Worm (Caenorhabditis elegans) whole organism, young adult: ENCODE measurements around the gene M117.1.

Source experiments
- C06A6.2 ChIP-seq: fragments of 200-800 bp; sonication (Bioruptor generic); conservative IDR thresholded peaks from 2 replicates; pipeline ENCODE4 v1.3.6; 2022; ENCODE audit warnings: missing genetic modification characterization, missing compliant biosample characterization
- F10E7.11 ChIP-seq: sonication (generic microtip); optimal IDR thresholded peaks from 2 replicates; lab custom pipeline; 2017; ENCODE audit warnings: mild to moderate bottlenecking, missing genetic modification characterization, moderate library complexity, missing compliant biosample characterization
- F49E8.2 ChIP-seq: sonication (generic microtip); optimal IDR thresholded peaks from 3 replicates; lab custom pipeline; 2017; ENCODE audit warnings: missing genetic modification characterization, mild to moderate bottlenecking, missing compliant biosample characterization, antibody characterized with exemption, moderate library complexity; ENCODE audit not compliant: insufficient read depth
- F57C9.4 ChIP-seq: sonication (generic microtip); optimal IDR thresholded peaks from 2 replicates; lab custom pipeline; 2017; ENCODE audit warnings: mild to moderate bottlenecking, missing genetic modification characterization, missing compliant biosample characterization
- T26A5.8 ChIP-seq: sonication (generic microtip); optimal IDR thresholded peaks from 2 replicates; lab custom pipeline; 2016; ENCODE audit warnings: missing genetic modification characterization, missing compliant biosample characterization
- Y79H2A.3 ChIP-seq: fragments of 200-800 bp; sonication (Bioruptor generic); conservative IDR thresholded peaks from 2 replicates; pipeline ENCODE4 v1.3.6; 2022; ENCODE audit warnings: missing genetic modification reagents, missing genetic modification characterization, missing compliant biosample characterization
- Y95B8A.8 ChIP-seq: fragments of 200-800 bp; sonication (Bioruptor generic); IDR thresholded peaks from 2 replicates; pipeline ENCODE4 v1.3.6; 2022; ENCODE audit warnings: missing genetic modification reagents, missing genetic modification characterization, missing compliant biosample characterization
- ZK185.1 ChIP-seq: sonication (generic microtip); optimal IDR thresholded peaks from 2 replicates; lab custom pipeline; 2016; ENCODE audit warnings: mild to moderate bottlenecking, missing genetic modification characterization, missing compliant biosample characterization; ENCODE audit not compliant: poor library complexity, severe bottlenecking
- bed-1 ChIP-seq: fragments of 200-800 bp; sonication (Bioruptor generic); IDR thresholded peaks from 2 replicates; pipeline ENCODE4 v1.3.6; 2022; ENCODE audit warnings: missing genetic modification reagents, missing genetic modification characterization, missing compliant biosample characterization
- cebp-1 ChIP-seq, 2 experiments: fragments of 200-800 bp in 1 of 2; sonication (Bioruptor generic) in 1 of 2; sonication (generic microtip) in 1 of 2; IDR thresholded peaks in 1 of 2; optimal IDR thresholded peaks in 1 of 2; 2 replicates each; pipeline versions ENCODE4 v1.3.6 to Lab custom; 2017 to 2022; ENCODE audit warnings: missing compliant biosample characterization in 2 of 2, missing genetic modification characterization in 2 of 2, mild to moderate bottlenecking in 1 of 2, missing genetic modification reagents in 1 of 2, moderate library complexity in 1 of 2
- cebp-2 ChIP-seq: fragments of 200-800 bp; sonication (Bioruptor generic); IDR thresholded peaks from 2 replicates; pipeline ENCODE4 v1.3.6; 2022; ENCODE audit warnings: missing genetic modification characterization, missing compliant biosample characterization
- ceh-27 ChIP-seq: fragments of 200-800 bp; sonication (Bioruptor generic); optimal IDR thresholded peaks from 2 replicates; lab custom pipeline; 2018; ENCODE audit warnings: mild to moderate bottlenecking, missing genetic modification characterization, moderate library complexity, missing compliant biosample characterization
- ceh-40 ChIP-seq: fragments of 200-800 bp; sonication (Bioruptor generic); IDR thresholded peaks from 2 replicates; pipeline ENCODE4 v1.3.6; 2022; ENCODE audit warnings: missing genetic modification characterization, missing compliant biosample characterization
- ceh-91 ChIP-seq: fragments of 200-800 bp; sonication (Bioruptor generic); IDR thresholded peaks from 2 replicates; pipeline ENCODE4 v1.3.6; 2022; ENCODE audit warnings: missing genetic modification reagents, missing genetic modification characterization, missing compliant biosample characterization
- die-1 ChIP-seq: sonication (generic microtip); optimal IDR thresholded peaks from 2 replicates; lab custom pipeline; 2016; ENCODE audit warnings: missing genotype, mild to moderate bottlenecking, missing genetic modification characterization, missing compliant biosample characterization
- dpff-1 ChIP-seq: sonication (generic microtip); optimal IDR thresholded peaks from 2 replicates; lab custom pipeline; 2017; ENCODE audit warnings: mild to moderate bottlenecking, missing genetic modification characterization, missing compliant biosample characterization
- efl-1 ChIP-seq: fragments of 150-350 bp; optimal IDR thresholded peaks from 2 replicates; lab custom pipeline; 2014; ENCODE audit warnings: missing biosample characterization, missing genetic modification reagents, missing genetic modification characterization
- egl-18 ChIP-seq: fragments of 200-800 bp; sonication (Bioruptor generic); IDR thresholded peaks from 2 replicates; pipeline ENCODE4 v1.3.6; 2022; ENCODE audit warnings: missing genetic modification reagents, missing genetic modification characterization, missing compliant biosample characterization
- egl-44 ChIP-seq: fragments of 200-800 bp; sonication (Bioruptor generic); IDR thresholded peaks from 2 replicates; pipeline ENCODE4 v1.3.6; 2022; ENCODE audit warnings: missing genetic modification reagents, missing genetic modification characterization, missing compliant biosample characterization
- fkh-3 ChIP-seq: sonication (generic microtip); optimal IDR thresholded peaks from 2 replicates; lab custom pipeline; 2016; ENCODE audit warnings: mild to moderate bottlenecking, missing genetic modification characterization, missing compliant biosample characterization
- gei-17 ChIP-seq: fragments of 200-800 bp; sonication (Bioruptor generic); optimal IDR thresholded peaks from 2 replicates; lab custom pipeline; 2018; ENCODE audit warnings: mild to moderate bottlenecking, missing genetic modification characterization, missing compliant biosample characterization
- hmg-20 ChIP-seq: fragments of 200-800 bp; sonication (Bioruptor generic); IDR thresholded peaks from 2 replicates; pipeline ENCODE4 v1.3.6; 2022; ENCODE audit warnings: missing genetic modification reagents, missing genetic modification characterization, missing compliant biosample characterization
- hrde-1 ChIP-seq: sonication (generic microtip); optimal IDR thresholded peaks from 2 replicates; lab custom pipeline; 2016; ENCODE audit warnings: missing genetic modification characterization, mild to moderate bottlenecking, missing compliant biosample characterization, moderate library complexity, missing genotype, missing genetic modification reagents, borderline replicate concordance
- lag-1 ChIP-seq: fragments of 200-800 bp; sonication (Bioruptor generic); IDR thresholded peaks from 2 replicates; pipeline ENCODE4 v1.3.6; 2022; ENCODE audit warnings: missing genetic modification reagents, missing genetic modification characterization, missing compliant biosample characterization
- let-607 ChIP-seq, 2 experiments: fragments of 200-800 bp in 1 of 2; sonication (Bioruptor generic) in 1 of 2; sonication (generic microtip) in 1 of 2; optimal IDR thresholded peaks; 2 replicates each; lab custom pipeline; 2016 to 2018; ENCODE audit warnings: mild to moderate bottlenecking in 2 of 2, missing compliant biosample characterization in 2 of 2, missing genetic modification characterization in 2 of 2, moderate library complexity in 2 of 2, missing genotype in 1 of 2
- lsl-1 ChIP-seq: fragments of 200-800 bp; sonication (Bioruptor generic); optimal IDR thresholded peaks from 2 replicates; lab custom pipeline; 2018; ENCODE audit warnings: mild to moderate bottlenecking, missing genetic modification characterization, moderate library complexity, missing compliant biosample characterization
- lsy-27 ChIP-seq: sonication (generic microtip); optimal IDR thresholded peaks from 2 replicates; lab custom pipeline; 2017; ENCODE audit warnings: missing genetic modification characterization, mild to moderate bottlenecking, missing compliant biosample characterization, antibody characterized with exemption, missing genotype, borderline replicate concordance; ENCODE audit not compliant: insufficient read depth
- madf-3 ChIP-seq: fragments of 200-800 bp; sonication (Bioruptor generic); IDR thresholded peaks from 2 replicates; pipeline ENCODE4 v1.3.6; 2022; ENCODE audit warnings: missing genetic modification reagents, missing genetic modification characterization, missing compliant biosample characterization
- madf-8 ChIP-seq: fragments of 200-800 bp; sonication (Bioruptor generic); conservative IDR thresholded peaks from 2 replicates; pipeline ENCODE4 v1.3.6; 2022; ENCODE audit warnings: missing genetic modification reagents, missing genetic modification characterization, missing compliant biosample characterization
- mcd-1 ChIP-seq: fragments of 200-800 bp; sonication (Bioruptor generic); IDR thresholded peaks from 2 replicates; pipeline ENCODE4 v1.3.6; 2022; ENCODE audit warnings: missing genetic modification reagents, missing genetic modification characterization, missing compliant biosample characterization
- mel-28 ChIP-seq: sonication (generic microtip); optimal IDR thresholded peaks from 2 replicates; lab custom pipeline; 2016; ENCODE audit warnings: borderline replicate concordance, mild to moderate bottlenecking, missing genetic modification characterization, missing compliant biosample characterization
- mes-4 ChIP-seq: sonication (generic microtip); optimal IDR thresholded peaks from 2 replicates; lab custom pipeline; 2016; ENCODE audit warnings: missing genotype, missing genetic modification characterization, missing compliant biosample characterization
- mxl-1 ChIP-seq: sonication (generic microtip); optimal IDR thresholded peaks from 2 replicates; lab custom pipeline; 2016; ENCODE audit warnings: missing genetic modification characterization, missing compliant biosample characterization
- nfya-1 ChIP-seq: sonication (generic microtip); optimal IDR thresholded peaks from 2 replicates; lab custom pipeline; 2017; ENCODE audit warnings: antibody characterized with exemption, missing compliant biosample characterization, missing genetic modification characterization, borderline replicate concordance; ENCODE audit not compliant: insufficient read depth
- nhr-80 ChIP-seq: sonication (generic microtip); optimal IDR thresholded peaks from 2 replicates; lab custom pipeline; 2016; ENCODE audit warnings: missing genetic modification characterization, missing compliant biosample characterization
- sdz-38 ChIP-seq: sonication (generic microtip); optimal IDR thresholded peaks from 2 replicates; lab custom pipeline; 2016; ENCODE audit warnings: missing genotype, missing genetic modification characterization, missing compliant biosample characterization
- sea-2 ChIP-seq: fragments of 200-800 bp; sonication (Bioruptor generic); IDR thresholded peaks from 2 replicates; pipeline ENCODE4 v1.3.6; 2022; ENCODE audit warnings: missing genetic modification characterization, missing compliant biosample characterization
- sptf-2 ChIP-seq: fragments of 200-800 bp; sonication (Bioruptor generic); optimal IDR thresholded peaks from 2 replicates; lab custom pipeline; 2018; ENCODE audit warnings: mild to moderate bottlenecking, missing genetic modification characterization, missing compliant biosample characterization
- tbp1 ChIP-seq: fragments of 200-800 bp; sonication (Bioruptor generic); optimal IDR thresholded peaks from 2 replicates; lab custom pipeline; 2018; ENCODE audit warnings: mild to moderate bottlenecking, missing genetic modification characterization, missing compliant biosample characterization
- unc-62 ChIP-seq: fragments of 150-350 bp; optimal IDR thresholded peaks from 2 replicates; lab custom pipeline; 2014; ENCODE audit warnings: missing biosample characterization, missing genetic modification reagents, missing genetic modification characterization
- zfh-2 ChIP-seq: fragments of 200-800 bp; sonication (Bioruptor generic); conservative IDR thresholded peaks from 2 replicates; pipeline ENCODE4 v1.3.6; 2022; ENCODE audit warnings: missing genetic modification reagents, missing genetic modification characterization, missing compliant biosample characterization
- ztf-26 ChIP-seq: sonication (generic microtip); optimal IDR thresholded peaks from 2 replicates; lab custom pipeline; 2017; ENCODE audit warnings: missing genetic modification characterization, missing compliant biosample characterization
- ztf-28 ChIP-seq: fragments of 200-800 bp; sonication (Bioruptor generic); IDR thresholded peaks from 2 replicates; pipeline ENCODE4 v1.3.6; 2022; ENCODE audit warnings: missing genetic modification reagents, missing genetic modification characterization, missing compliant biosample characterization
- ztf-6 ChIP-seq: fragments of 200-800 bp; sonication (Bioruptor generic); IDR thresholded peaks from 2 replicates; pipeline ENCODE4 v1.3.6; 2022; ENCODE audit warnings: missing genetic modification reagents, missing genetic modification characterization, missing compliant biosample characterization

Gene M117.1

ce11 chrIV:11809708-11810114 is 4.3 kb upstream of the M117.1 start (continued):
- TF ChIP-seq lag-1 (GFP tag; lab: Robert Waterston, UW) (no peak), ZK185.1 (peak; percentile 40), ceh-27 (GFP tag; lab: Kevin White, UChicago) (peak; percentile 49), mel-28 (tag; lab: Kevin White, UChicago) (no peak), cebp-1 (GFP tag; IDR thresholded peaks at IDR 0.05; lab: Robert Waterston, UW) (no peak), cebp-1 (tag; optimal IDR thresholded peaks at IDR 0.05; lab: Kevin White, UChicago) (peak; percentile 65), bed-1 (no peak), unc-62 (no peak), cebp-2 (GFP tag; lab: Robert Waterston, UW) (no peak), Y79H2A.3 (GFP tag; lab: Robert Waterston, UW) (no peak), ztf-26 (tag; lab: Kevin White, UChicago) (peak; percentile 49), tbp1 (GFP tag; lab: Kevin White, UChicago) (peak; percentile 28)

DNA sequence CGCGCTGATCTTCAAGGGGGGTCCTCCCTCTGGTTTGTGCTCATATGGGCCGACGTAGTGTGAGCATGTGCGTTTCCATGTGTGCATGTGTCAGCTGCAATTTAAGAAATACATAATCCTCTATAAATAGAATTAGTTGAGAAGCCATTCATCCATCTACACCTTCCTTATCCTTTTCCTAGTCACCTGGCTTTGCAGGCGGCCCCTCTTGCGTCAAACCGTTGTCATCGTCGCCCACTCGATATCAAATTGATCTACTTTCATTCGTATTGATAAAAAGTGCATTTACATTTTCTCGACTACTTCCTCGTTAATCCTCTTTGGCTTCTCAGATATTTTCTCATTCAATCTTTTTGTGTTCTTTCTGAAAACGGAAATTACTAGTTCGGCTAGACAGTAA is 2.0 kb upstream of the M117.1 start:
- TF ChIP-seq egl-18 (no peak), F57C9.4 (tag; lab: Kevin White, UChicago) (no peak), mcd-1 (no peak), hrde-1 (tag; lab: Kevin White, UChicago) (no peak), madf-3 (no peak), sptf-2 (GFP tag; lab: Kevin White, UChicago) (no peak), lsl-1 (no peak)

ce11 chrIV:11820067-11820913 is 6.2 kb downstream of the M117.1 start:
- TF ChIP-seq F10E7.11 (no peak), F49E8.2 (peak; percentile 89), hmg-20 (GFP tag; lab: Robert Waterston, UW) (no peak), ZK185.1 (peak; percentile 53), zfh-2 (no peak), egl-44 (GFP tag; lab: Robert Waterston, UW) (0 out of 2 replicates have a peak, but pooled peaks have one; percentile 7), T26A5.8 (tag; lab: Kevin White, UChicago) (no peak), madf-8 (peak; percentile 31), gei-17 (GFP tag; lab: Kevin White, UChicago) (no peak), C06A6.2 (GFP tag; lab: Robert Waterston, UW) (no peak; the same call in 1 of the 2 replicates), mxl-1 (tag; lab: Kevin White, UChicago) (no peak), sptf-2 (GFP tag; lab: Kevin White, UChicago) (no peak), ceh-40 (GFP tag; lab: Robert Waterston, UW) (no peak), nhr-80 (no peak), lsy-27 (no peak), fkh-3 (tag; lab: Kevin White, UChicago) (no peak), dpff-1 (tag; lab: Kevin White, UChicago) (no peak), efl-1 (peak; percentile 5), Y79H2A.3 (GFP tag; lab: Robert Waterston, UW) (peak; percentile 92), mes-4 (no peak), Y95B8A.8 (GFP tag; lab: Robert Waterston, UW) (peak; percentile 60; the same call in 1 of the 2 replicates), let-607 (tag; optimal IDR thresholded peaks at IDR 0.05; lab: Kevin White, UChicago) (no peak), sea-2 (GFP tag; lab: Robert Waterston, UW) (no peak), sdz-38 (tag; lab: Kevin White, UChicago) (no peak), die-1 (no peak), ztf-28 (GFP tag; lab: Robert Waterston, UW) (no peak), ceh-91 (no peak), nfya-1 (tag; lab: Kevin White, UChicago) (no peak), ztf-6 (no peak)
